Worm (Caenorhabditis elegans) whole organism, L1 larva: Measurements from ENCODE around the gene vps-35.

ENCODE experiments used
- F16B12.6 ChIP-seq: fragments of 150-350 bp; optimal IDR thresholded peaks from 2 replicates; lab custom pipeline; 2014; ENCODE audit warnings: missing biosample characterization, missing genetic modification characterization
- aha-1 ChIP-seq: fragments of 150-350 bp; optimal IDR thresholded peaks from 2 replicates; lab custom pipeline; 2014; ENCODE audit warnings: missing biosample characterization, missing genetic modification characterization
- alr-1 ChIP-seq: fragments of 200-800 bp; sonication (Bioruptor generic); optimal IDR thresholded peaks from 2 replicates; lab custom pipeline; 2018; ENCODE audit warnings: borderline replicate concordance, mild to moderate bottlenecking, missing genetic modification characterization, missing compliant biosample characterization
- aly-2 ChIP-seq: fragments of 150-350 bp; optimal IDR thresholded peaks from 2 replicates; lab custom pipeline; 2014; ENCODE audit warnings: missing biosample characterization, missing genetic modification characterization
- blmp-1 ChIP-seq: fragments of 150-350 bp; optimal IDR thresholded peaks from 2 replicates; lab custom pipeline; 2014; ENCODE audit warnings: missing biosample characterization, missing genetic modification characterization
- ceh-8 ChIP-seq: fragments of 200-800 bp; sonication (Bioruptor generic); optimal IDR thresholded peaks from 2 replicates; lab custom pipeline; 2018; ENCODE audit warnings: mild to moderate bottlenecking, missing genetic modification characterization, moderate library complexity, missing compliant biosample characterization
- ceh-82 ChIP-seq, 3 experiments: fragments of 150-350 bp in 1 of 3; sonication (generic microtip) in 2 of 3; optimal IDR thresholded peaks; 2 replicates each; lab custom pipeline; 2014 to 2017; ENCODE audit warnings: missing biosample characterization in 3 of 3, missing genetic modification characterization in 3 of 3
- ceh-88 ChIP-seq: fragments of 200-800 bp; sonication (Bioruptor generic); IDR thresholded peaks from 2 replicates; pipeline ENCODE4 v1.3.6; 2022; ENCODE audit warnings: missing genetic modification characterization, missing compliant biosample characterization
- dsc-1 ChIP-seq: sonication (generic microtip); optimal IDR thresholded peaks from 2 replicates; lab custom pipeline; 2016; ENCODE audit warnings: mild to moderate bottlenecking, missing genetic modification characterization, missing compliant biosample characterization
- efl-1 ChIP-seq, 4 experiments: fragments of 150-350 bp; optimal IDR thresholded peaks in 3 of 4; peaks in 1 of 4; 1 replicate in 1 of 4; 2 replicates in 3 of 4; lab custom pipeline; 2014; ENCODE audit warnings: missing biosample characterization in 2 of 4, missing genetic modification characterization in 2 of 4, missing genetic modification reagents in 2 of 4
- elt-2 ChIP-seq: sonication (generic microtip); optimal IDR thresholded peaks from 2 replicates; lab custom pipeline; 2016; ENCODE audit warnings: missing genetic modification characterization, mild to moderate bottlenecking, inconsistent platforms, missing compliant biosample characterization, missing genetic modification reagents
- fkh-10 ChIP-seq: sonication (generic microtip); optimal IDR thresholded peaks from 2 replicates; lab custom pipeline; 2017; ENCODE audit warnings: missing biosample characterization, missing genetic modification reagents, missing genetic modification characterization
- fkh-4 ChIP-seq: sonication (generic microtip); optimal IDR thresholded peaks from 2 replicates; lab custom pipeline; 2016; ENCODE audit warnings: missing compliant biosample characterization, missing genetic modification characterization, borderline replicate concordance
- fkh-8 ChIP-seq: sonication (generic microtip); optimal IDR thresholded peaks from 2 replicates; lab custom pipeline; 2016; ENCODE audit warnings: mild to moderate bottlenecking, missing genetic modification characterization, missing compliant biosample characterization
- grh-1 ChIP-seq: fragments of 200-800 bp; sonication (Bioruptor generic); IDR thresholded peaks from 2 replicates; pipeline ENCODE4 v1.3.6; 2022; ENCODE audit warnings: missing genetic modification reagents, missing genetic modification characterization, missing compliant biosample characterization
- hlh-17 ChIP-seq: fragments of 200-800 bp; sonication (Bioruptor generic); optimal IDR thresholded peaks from 2 replicates; lab custom pipeline; 2018; ENCODE audit warnings: missing genetic modification characterization, mild to moderate bottlenecking, missing compliant biosample characterization, moderate library complexity, borderline replicate concordance
- lin-13 ChIP-seq: fragments of 150-350 bp; optimal IDR thresholded peaks from 2 replicates; lab custom pipeline; 2014; ENCODE audit warnings: missing biosample characterization, missing genetic modification reagents, missing genetic modification characterization
- lin-14 ChIP-seq: fragments of 200-800 bp; sonication (Bioruptor generic); optimal IDR thresholded peaks from 2 replicates; lab custom pipeline; 2018; ENCODE audit warnings: mild to moderate bottlenecking, missing genetic modification characterization, moderate library complexity, missing compliant biosample characterization
- lir-3 ChIP-seq: sonication (generic microtip); optimal IDR thresholded peaks from 2 replicates; lab custom pipeline; 2016; ENCODE audit warnings: mild to moderate bottlenecking, missing genetic modification characterization, moderate library complexity, missing compliant biosample characterization; ENCODE audit not compliant: poor library complexity
- lsy-2 ChIP-seq, 2 experiments: fragments of 150-350 bp; optimal IDR thresholded peaks; 2 replicates each; lab custom pipeline; 2014; ENCODE audit warnings: missing biosample characterization in 2 of 2, missing genetic modification characterization in 2 of 2
- mdl-1 ChIP-seq, 2 experiments: fragments of 150-350 bp; optimal IDR thresholded peaks; 2 replicates each; lab custom pipeline; 2014 to 2017; ENCODE audit warnings: missing biosample characterization in 2 of 2, missing genetic modification characterization in 2 of 2, inconsistent platforms in 1 of 2
- mep-1 ChIP-seq: fragments of 150-350 bp; optimal IDR thresholded peaks from 2 replicates; lab custom pipeline; 2014; ENCODE audit warnings: missing biosample characterization, missing genetic modification characterization
- nhr-11 ChIP-seq: fragments of 150-350 bp; optimal IDR thresholded peaks from 2 replicates; lab custom pipeline; 2014; ENCODE audit warnings: missing biosample characterization, missing genetic modification characterization
- nhr-12 ChIP-seq: sonication (generic microtip); optimal IDR thresholded peaks from 2 replicates; lab custom pipeline; 2017; ENCODE audit warnings: missing biosample characterization, missing genetic modification characterization
- nhr-19 ChIP-seq: fragments of 200-800 bp; sonication (Bioruptor generic); conservative IDR thresholded peaks from 2 replicates; pipeline ENCODE4 v1.3.6; 2022; ENCODE audit warnings: missing genetic modification characterization, missing compliant biosample characterization
- nhr-20 ChIP-seq: sonication (generic microtip); optimal IDR thresholded peaks from 2 replicates; lab custom pipeline; 2016; ENCODE audit warnings: mild to moderate bottlenecking, missing genetic modification characterization, missing compliant biosample characterization
- nhr-237 ChIP-seq: fragments of 150-350 bp; optimal IDR thresholded peaks from 2 replicates; lab custom pipeline; 2014; ENCODE audit warnings: missing biosample characterization, missing genetic modification characterization
- nhr-28 ChIP-seq: fragments of 150-350 bp; optimal IDR thresholded peaks from 2 replicates; lab custom pipeline; 2014; ENCODE audit warnings: missing biosample characterization, missing genetic modification characterization
- nhr-47 ChIP-seq: sonication (generic microtip); optimal IDR thresholded peaks from 2 replicates; lab custom pipeline; 2016; ENCODE audit warnings: mild to moderate bottlenecking, missing genetic modification characterization, moderate library complexity, missing compliant biosample characterization
- nhr-71 ChIP-seq: sonication (generic microtip); optimal IDR thresholded peaks from 2 replicates; lab custom pipeline; 2016; ENCODE audit warnings: mild to moderate bottlenecking, missing genetic modification characterization, moderate library complexity, missing compliant biosample characterization
- nhr-84 ChIP-seq: sonication (generic microtip); optimal IDR thresholded peaks from 2 replicates; lab custom pipeline; 2017; ENCODE audit warnings: missing biosample characterization, missing genetic modification characterization
- pag-3 ChIP-seq: sonication (generic microtip); optimal IDR thresholded peaks from 2 replicates; lab custom pipeline; 2017; ENCODE audit warnings: missing genetic modification characterization, mild to moderate bottlenecking, missing compliant biosample characterization, antibody characterized with exemption, borderline replicate concordance; ENCODE audit not compliant: insufficient read depth
- pax-3 ChIP-seq: fragments of 200-800 bp; sonication (Bioruptor generic); optimal IDR thresholded peaks from 2 replicates; lab custom pipeline; 2018; ENCODE audit warnings: mild to moderate bottlenecking, missing genetic modification characterization, moderate library complexity, missing compliant biosample characterization
- skn-1 ChIP-seq: fragments of 150-350 bp; optimal IDR thresholded peaks from 2 replicates; lab custom pipeline; 2014; ENCODE audit warnings: missing biosample characterization, missing genetic modification characterization
- snpc-4 ChIP-seq: fragments of 150-350 bp; optimal IDR thresholded peaks from 2 replicates; lab custom pipeline; 2014; ENCODE audit warnings: missing biosample characterization, missing genetic modification characterization
- snu-23 ChIP-seq: sonication (generic microtip); optimal IDR thresholded peaks from 2 replicates; lab custom pipeline; 2016; ENCODE audit warnings: missing genetic modification characterization, missing compliant biosample characterization
- sup-37 ChIP-seq: fragments of 200-800 bp; sonication (Bioruptor generic); optimal IDR thresholded peaks from 2 replicates; lab custom pipeline; 2018; ENCODE audit warnings: mild to moderate bottlenecking, missing genetic modification characterization, missing compliant biosample characterization
- unc-62 ChIP-seq: fragments of 150-350 bp; optimal IDR thresholded peaks from 2 replicates; lab custom pipeline; 2014; ENCODE audit warnings: missing biosample characterization, missing genetic modification reagents, missing genetic modification characterization
- vab-15 ChIP-seq: sonication (generic microtip); optimal IDR thresholded peaks from 2 replicates; lab custom pipeline; 2017; ENCODE audit warnings: missing genotype, mild to moderate bottlenecking, missing genetic modification characterization, missing compliant biosample characterization
- xbp-1 ChIP-seq: sonication (generic microtip); optimal IDR thresholded peaks from 2 replicates; lab custom pipeline; 2016; ENCODE audit warnings: missing genetic modification characterization, missing compliant biosample characterization
- zag-1 ChIP-seq: fragments of 150-350 bp; optimal IDR thresholded peaks from 2 replicates; lab custom pipeline; 2014; ENCODE audit warnings: missing biosample characterization, missing genetic modification characterization
- ztf-11 ChIP-seq, 2 experiments: sonication (generic microtip); optimal IDR thresholded peaks; 2 replicates each; lab custom pipeline; 2016 to 2017; ENCODE audit warnings: missing genetic modification characterization in 2 of 2, missing biosample characterization in 1 of 2, missing compliant biosample characterization in 1 of 2

Gene vps-35

ce11 chrII:5942593-5942992, 35.0 kb downstream of the vps-35 start, which contains the start of gene F28B12.1 (continued):
- TF ChIP-seq fkh-4 (tag; lab: Kevin White, UChicago): no peak
- TF ChIP-seq nhr-20 (tag; lab: Kevin White, UChicago): no peak
- peak; percentile 44 for TF ChIP-seq mep-1 (tag; lab: Kevin White, UChicago)
- TF ChIP-seq hlh-17 (GFP tag; lab: Kevin White, UChicago): no peak
- no peak for TF ChIP-seq lin-13 (GFP tag; lab: Kevin White, UChicago)
- TF ChIP-seq dsc-1: peak; percentile 65
- no peak for TF ChIP-seq pax-3 (tag; lab: Kevin White, UChicago)
- peak; percentile 21 for TF ChIP-seq nhr-47 (tag; lab: Kevin White, UChicago)
- TF ChIP-seq vab-15 (tag; lab: Kevin White, UChicago): no peak
- TF ChIP-seq fkh-8 (tag; lab: Kevin White, UChicago): peak; percentile 86
- no peak for TF ChIP-seq nhr-84
- no peak for TF ChIP-seq ceh-82 (tag; optimal IDR thresholded peaks at IDR 0.05; lab: Kevin White, UChicago)
- no peak for TF ChIP-seq nhr-12 (tag; lab: Kevin White, UChicago)

ce11 chrII:5944268-5944667, 36.7 kb downstream of the vps-35 start, which contains the start of gene B0034.2:
B0034.2 (minus strand) TSS chrII:5944368.
- TF ChIP-seq blmp-1 (tag; lab: Kevin White, UChicago): no peak
- TF ChIP-seq aha-1 (tag; lab: Kevin White, UChicago): no peak
- no peak for TF ChIP-seq snpc-4
- no peak for TF ChIP-seq ceh-88
- no peak for TF ChIP-seq xbp-1
- no peak for TF ChIP-seq mep-1 (tag; lab: Kevin White, UChicago)
- no peak for TF ChIP-seq aly-2 (tag; lab: Kevin White, UChicago)
- TF ChIP-seq snu-23 (GFP tag; lab: Kevin White, UChicago): no peak
- TF ChIP-seq sup-37 (GFP tag; lab: Kevin White, UChicago): no peak
- no peak for TF ChIP-seq nhr-71 (tag; lab: Kevin White, UChicago)
- no peak for TF ChIP-seq elt-2 (tag; lab: Kevin White, UChicago)
- TF ChIP-seq ztf-11 (tag; optimal IDR thresholded peaks at IDR 0.05; lab: Kevin White, UChicago): no peak
- TF ChIP-seq mdl-1 (tag; optimal IDR thresholded peaks at IDR 0.05; lab: Kevin White, UChicago): no peak
- no peak for TF ChIP-seq nhr-11 (tag; lab: Kevin White, UChicago)
- no peak for TF ChIP-seq ceh-8 (GFP tag; lab: Kevin White, UChicago)
- TF ChIP-seq F16B12.6 (tag; lab: Kevin White, UChicago): no peak
- TF ChIP-seq lin-14: no peak
- TF ChIP-seq nhr-237: no peak

- TF ChIP-seq efl-1 (optimal IDR thresholded peaks at IDR 0.05; lab: Kevin White, UChicago): no peak
- TF ChIP-seq efl-1 (GFP tag; optimal IDR thresholded peaks at IDR 0.05 in 1 of 2; lab: Kevin White, UChicago): peak in 1 of 2 experiments; percentile 83
- TF ChIP-seq alr-1 (tag; lab: Kevin White, UChicago): no peak
- TF ChIP-seq, all 84 proteins: peak for 1
Measured at ce11 chrII:5945818-5946217, 38.2 kb downstream of the vps-35 start.

ce11 chrII:5946438-5946837, 38.8 kb downstream of the vps-35 start:
- TF ChIP-seq efl-1 (optimal IDR thresholded peaks at IDR 0.05; lab: Kevin White, UChicago) (no peak), efl-1 (GFP tag; optimal IDR thresholded peaks at IDR 0.05 in 1 of 2; lab: Kevin White, UChicago) (no peak), fkh-10 (GFP tag; lab: Kevin White, UChicago) (peak; percentile 70)
- TF ChIP-seq, all 84 proteins: peak for 1

ce11 chrII:5948681-5949080, 41.1 kb downstream of the vps-35 start:
- TF ChIP-seq lir-3 (tag; lab: Kevin White, UChicago) (no peak), nhr-19 (no peak), pax-3 (tag; lab: Kevin White, UChicago) (no peak), alr-1 (tag; lab: Kevin White, UChicago) (no peak), mep-1 (tag; lab: Kevin White, UChicago) (no peak), fkh-10 (GFP tag; lab: Kevin White, UChicago) (peak; percentile 21), zag-1 (tag; lab: Kevin White, UChicago) (no peak), lsy-2 (tag; optimal IDR thresholded peaks at IDR 0.05; lab: Kevin White, UChicago) (peak in 1 of 2 experiments; percentile 3), hlh-17 (GFP tag; lab: Kevin White, UChicago) (no peak), pag-3 (tag; lab: Kevin White, UChicago) (no peak), ceh-82 (tag; optimal IDR thresholded peaks at IDR 0.05; lab: Kevin White, UChicago) (peak in 1 of 3 experiments; percentile 20), nhr-237 (no peak), mdl-1 (tag; optimal IDR thresholded peaks at IDR 0.05; lab: Kevin White, UChicago) (no peak), dsc-1 (peak; percentile 27), unc-62 (GFP tag; lab: Kevin White, UChicago) (no peak), grh-1 (no peak), ceh-88 (no peak), nhr-28 (tag; lab: Kevin White, UChicago) (no peak), fkh-8 (tag; lab: Kevin White, UChicago) (peak; percentile 38), skn-1 (tag; lab: Kevin White, UChicago) (no peak), nhr-71 (tag; lab: Kevin White, UChicago) (peak; percentile 8)
